Worm (Caenorhabditis elegans) whole organism, late embryonic: ENCODE results near the gene cutl-19.

Experiments used
- F13H6.1 ChIP-seq: sonication (generic microtip); optimal IDR thresholded peaks from 2 replicates; lab custom pipeline; 2016; ENCODE audit warnings: missing genetic modification characterization, missing compliant biosample characterization
- K02D7.2 ChIP-seq: sonication (generic microtip); optimal IDR thresholded peaks from 2 replicates; lab custom pipeline; 2017; ENCODE audit warnings: mild to moderate bottlenecking, missing genetic modification characterization, missing compliant biosample characterization
- T23F11.4 ChIP-seq: fragments of 200-800 bp; sonication (Bioruptor generic); optimal IDR thresholded peaks from 2 replicates; lab custom pipeline; 2018; ENCODE audit warnings: mild to moderate bottlenecking, missing genetic modification characterization, missing compliant biosample characterization
- ceh-14 ChIP-seq: sonication (generic microtip); optimal IDR thresholded peaks from 2 replicates; lab custom pipeline; 2016; ENCODE audit warnings: missing genotype, missing genetic modification characterization, missing compliant biosample characterization
- ceh-2 ChIP-seq: sonication (generic microtip); optimal IDR thresholded peaks from 2 replicates; lab custom pipeline; 2016; ENCODE audit warnings: missing genotype, missing genetic modification characterization, missing compliant biosample characterization
- ceh-30 ChIP-seq: fragments of 150-350 bp; optimal IDR thresholded peaks from 2 replicates; lab custom pipeline; 2014; ENCODE audit warnings: missing biosample characterization, missing genetic modification characterization
- ceh-34 ChIP-seq: sonication (generic microtip); optimal IDR thresholded peaks from 2 replicates; lab custom pipeline; 2016; ENCODE audit warnings: mild to moderate bottlenecking, missing genetic modification characterization, missing compliant biosample characterization
- ceh-45 ChIP-seq: fragments of 200-800 bp; sonication (Bioruptor generic); IDR thresholded peaks from 2 replicates; pipeline ENCODE4 v1.3.6; 2022; ENCODE audit warnings: missing genetic modification reagents, missing genetic modification characterization, missing compliant biosample characterization
- ceh-9 ChIP-seq: sonication (generic microtip); optimal IDR thresholded peaks from 2 replicates; lab custom pipeline; 2016; ENCODE audit warnings: mild to moderate bottlenecking, missing genetic modification characterization, inconsistent platforms, missing compliant biosample characterization
- che-1 ChIP-seq: sonication (generic microtip); optimal IDR thresholded peaks from 2 replicates; lab custom pipeline; 2016; ENCODE audit warnings: mild to moderate bottlenecking, missing genetic modification characterization, missing compliant biosample characterization
- elt-2 ChIP-seq: sonication (generic microtip); optimal IDR thresholded peaks from 2 replicates; lab custom pipeline; 2016; ENCODE audit warnings: missing genetic modification reagents, missing genetic modification characterization, missing compliant biosample characterization
- eyg-1 ChIP-seq: sonication (generic microtip); optimal IDR thresholded peaks from 2 replicates; lab custom pipeline; 2016; ENCODE audit warnings: missing genotype, missing genetic modification characterization, missing compliant biosample characterization
- fkh-10 ChIP-seq: fragments of 150-350 bp; optimal IDR thresholded peaks from 2 replicates; lab custom pipeline; 2014; ENCODE audit warnings: missing biosample characterization, missing genetic modification reagents, missing genetic modification characterization
- gmeb-2 ChIP-seq: sonication (generic microtip); optimal IDR thresholded peaks from 2 replicates; lab custom pipeline; 2016; ENCODE audit warnings: missing genetic modification characterization, inconsistent platforms, missing compliant biosample characterization
- hlh-30 ChIP-seq: sonication (generic microtip); optimal IDR thresholded peaks from 2 replicates; lab custom pipeline; 2017; ENCODE audit warnings: antibody characterized with exemption, missing genetic modification characterization, missing compliant biosample characterization; ENCODE audit not compliant: insufficient read depth
- hlh-6 ChIP-seq: sonication (generic microtip); optimal IDR thresholded peaks from 2 replicates; lab custom pipeline; 2016; ENCODE audit warnings: missing genotype, missing genetic modification characterization, missing compliant biosample characterization
- hlh-8 ChIP-seq: sonication (generic microtip); optimal IDR thresholded peaks from 2 replicates; lab custom pipeline; 2016; ENCODE audit warnings: missing genotype, missing genetic modification characterization, missing compliant biosample characterization
- lim-6 ChIP-seq: sonication (generic microtip); optimal IDR thresholded peaks from 2 replicates; lab custom pipeline; 2016; ENCODE audit warnings: missing genetic modification characterization, missing compliant biosample characterization
- madf-2 ChIP-seq: sonication (generic microtip); optimal IDR thresholded peaks from 2 replicates; lab custom pipeline; 2017; ENCODE audit warnings: missing genetic modification characterization, missing compliant biosample characterization
- nfya-1 ChIP-seq: sonication (generic microtip); optimal IDR thresholded peaks from 2 replicates; lab custom pipeline; 2017; ENCODE audit warnings: missing genetic modification characterization, mild to moderate bottlenecking, missing compliant biosample characterization, antibody characterized with exemption, moderate library complexity
- nhr-232 ChIP-seq: sonication (generic microtip); optimal IDR thresholded peaks from 2 replicates; lab custom pipeline; 2016; ENCODE audit warnings: missing genetic modification characterization, missing compliant biosample characterization
- npax-4 ChIP-seq: sonication (generic microtip); optimal IDR thresholded peaks from 2 replicates; lab custom pipeline; 2016; ENCODE audit warnings: missing genetic modification characterization, missing compliant biosample characterization
- pag-3 ChIP-seq: sonication (generic microtip); optimal IDR thresholded peaks from 2 replicates; lab custom pipeline; 2016; ENCODE audit warnings: missing compliant biosample characterization, missing genetic modification characterization, borderline replicate concordance
- pax-1 ChIP-seq: fragments of 150-350 bp; optimal IDR thresholded peaks from 2 replicates; lab custom pipeline; 2014; ENCODE audit warnings: missing biosample characterization, missing genetic modification characterization
- pha-2 ChIP-seq: sonication (generic microtip); optimal IDR thresholded peaks from 2 replicates; lab custom pipeline; 2017; ENCODE audit warnings: mild to moderate bottlenecking, missing genetic modification characterization, missing compliant biosample characterization
- pqm-1 ChIP-seq: sonication (generic microtip); optimal IDR thresholded peaks from 2 replicates; lab custom pipeline; 2016; ENCODE audit warnings: missing genetic modification characterization, missing compliant biosample characterization
- rnt-1 ChIP-seq: sonication (generic microtip); optimal IDR thresholded peaks from 2 replicates; lab custom pipeline; 2016; ENCODE audit warnings: missing genetic modification characterization, missing compliant biosample characterization
- sdc-2 ChIP-seq: sonication (generic microtip); optimal IDR thresholded peaks from 2 replicates; lab custom pipeline; 2016; ENCODE audit warnings: missing genotype, missing genetic modification characterization, missing compliant biosample characterization
- sox-2 ChIP-seq: fragments of 200-800 bp; sonication (Bioruptor generic); IDR thresholded peaks from 2 replicates; pipeline ENCODE4 v1.3.6; 2022; ENCODE audit warnings: missing genetic modification reagents, missing genetic modification characterization, missing compliant biosample characterization
- sox-4 ChIP-seq: sonication (generic microtip); optimal IDR thresholded peaks from 2 replicates; lab custom pipeline; 2017; ENCODE audit warnings: mild to moderate bottlenecking, missing genetic modification characterization, inconsistent platforms, missing compliant biosample characterization
- unc-3 ChIP-seq, 2 experiments: fragments of 200-800 bp in 1 of 2; sonication (Bioruptor generic) in 1 of 2; sonication (generic microtip) in 1 of 2; conservative IDR thresholded peaks in 1 of 2; optimal IDR thresholded peaks in 1 of 2; 2 replicates each; pipeline versions ENCODE4 v1.3.6 to Lab custom; 2016 to 2022; ENCODE audit warnings: missing compliant biosample characterization in 2 of 2, missing genetic modification characterization in 2 of 2, missing genetic modification reagents in 1 of 2
- unc-42 ChIP-seq: sonication (generic microtip); optimal IDR thresholded peaks from 2 replicates; lab custom pipeline; 2016; ENCODE audit warnings: missing genotype, missing genetic modification characterization, missing compliant biosample characterization
- unc-55 ChIP-seq: sonication (generic microtip); optimal IDR thresholded peaks from 2 replicates; lab custom pipeline; 2017; ENCODE audit warnings: missing biosample characterization, missing genetic modification reagents, missing genetic modification characterization
- ztf-16 ChIP-seq: sonication (generic microtip); optimal IDR thresholded peaks from 2 replicates; lab custom pipeline; 2017; ENCODE audit warnings: missing genetic modification characterization, missing compliant biosample characterization

The cutl-19 gene

DNA sequence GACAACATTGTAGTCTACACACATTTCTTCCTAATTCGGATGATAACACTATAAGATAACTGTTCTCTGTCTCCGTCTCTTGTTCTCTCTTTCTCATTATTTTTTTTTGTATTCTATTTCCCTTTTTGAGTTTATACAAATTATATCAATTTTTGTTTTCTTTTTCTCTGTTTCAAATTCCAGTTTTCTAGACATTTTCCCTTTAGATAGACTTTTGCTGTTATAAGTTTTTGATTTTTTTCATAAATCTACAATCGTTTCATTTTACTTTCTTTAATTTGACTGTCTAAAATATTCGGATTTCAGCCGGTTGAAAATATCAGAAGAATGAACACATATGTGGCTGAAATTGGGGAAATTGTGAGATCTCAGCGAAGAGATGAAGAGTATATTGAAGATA is 18.7 kb upstream of the cutl-19 start, which contains the start of gene prx-10:
prx-10 (plus strand) TSS at position 301 of the 400 bp plus-strand sequence.
- TF ChIP-seq sox-2 (GFP tag; lab: Robert Waterston, UW) (no peak), hlh-8 (tag; lab: Kevin White, UChicago) (no peak), gmeb-2 (no peak), lim-6 (tag; lab: Kevin White, UChicago) (no peak), nfya-1 (no peak), T23F11.4 (GFP tag; lab: Kevin White, UChicago) (no peak), pqm-1 (tag; lab: Kevin White, UChicago) (no peak), hlh-30 (no peak), ceh-9 (tag; lab: Kevin White, UChicago) (no peak), K02D7.2 (tag; lab: Kevin White, UChicago) (no peak), ceh-45 (no peak), ceh-14 (tag; lab: Kevin White, UChicago) (no peak)

DNA sequence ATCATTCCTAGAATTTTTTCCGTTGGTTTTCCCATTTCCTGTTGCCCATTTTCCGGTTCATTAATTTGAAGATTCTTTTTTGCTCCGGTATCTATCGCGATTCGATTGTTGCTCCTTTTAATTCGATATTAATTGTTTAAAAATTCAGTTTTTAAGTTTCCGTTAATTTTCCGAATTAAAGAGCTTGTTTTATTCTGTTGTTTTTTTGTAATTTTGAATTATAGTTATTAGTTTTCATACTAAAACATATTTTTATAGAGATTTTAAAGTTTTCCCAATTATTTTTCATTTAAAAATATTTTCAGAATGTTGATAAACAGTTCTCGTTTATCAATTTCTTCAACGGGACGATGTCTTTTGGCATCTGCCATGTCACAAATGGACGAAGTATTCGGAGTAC is 16.9 kb upstream of the cutl-19 start, which contains the start of gene mrps-26:
mrps-26 (plus strand) TSS at position 301 of the 400 bp plus-strand sequence.
- TF ChIP-seq lim-6 (tag; lab: Kevin White, UChicago): no peak

DNA sequence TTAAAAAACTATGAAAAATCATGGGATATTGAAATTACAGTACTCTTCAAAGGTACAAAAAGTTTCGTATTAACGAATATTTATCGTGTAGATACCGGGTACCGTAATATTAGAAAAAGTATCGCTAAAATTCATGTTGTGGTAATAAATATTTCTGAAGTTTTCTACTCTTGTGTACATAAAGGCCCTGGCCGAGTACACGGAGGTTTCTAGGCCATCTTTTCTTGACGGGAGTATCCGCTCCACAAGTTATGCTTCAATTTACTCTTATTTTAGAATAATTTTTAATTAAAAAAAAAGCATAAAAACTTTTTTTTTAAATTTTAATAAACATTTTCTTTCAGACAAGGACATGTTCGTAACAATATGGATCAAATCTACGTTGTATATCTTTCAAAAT is 15.7 kb upstream of the cutl-19 start:
- no peak for TF ChIP-seq che-1 (tag; lab: Kevin White, UChicago)
- TF ChIP-seq pag-3: no peak
- no peak for TF ChIP-seq eyg-1 (tag; lab: Kevin White, UChicago)
- TF ChIP-seq sdc-2 (tag; lab: Kevin White, UChicago): no peak
- no peak for TF ChIP-seq nfya-1
- TF ChIP-seq fkh-10 (GFP tag; lab: Kevin White, UChicago): no peak
- no peak for TF ChIP-seq unc-55
- no peak for TF ChIP-seq ztf-16 (tag; lab: Kevin White, UChicago)
- no peak for TF ChIP-seq hlh-6 (tag; lab: Kevin White, UChicago)
- no peak for TF ChIP-seq pax-1 (tag; lab: Kevin White, UChicago)

DNA sequence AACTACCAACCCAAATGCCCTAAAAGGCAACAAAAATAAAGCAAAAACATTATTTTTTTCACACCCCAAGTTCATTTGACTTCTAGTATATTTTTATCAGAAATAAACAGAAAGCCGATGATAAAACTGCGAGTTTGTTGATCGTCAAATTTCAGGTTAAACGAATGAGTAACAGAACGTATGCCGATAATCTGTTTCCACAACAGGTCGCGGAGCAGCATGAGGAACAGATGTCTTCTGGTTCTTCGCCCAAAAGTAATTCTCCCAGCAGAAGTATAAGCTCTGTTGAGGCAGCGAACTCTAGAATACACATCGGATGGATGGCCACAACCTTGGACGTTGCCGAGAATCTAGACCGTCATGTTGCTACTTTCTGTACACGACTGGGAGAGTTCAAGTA is 13.0 kb upstream of the cutl-19 start, which contains the start of gene prmt-5:
prmt-5 (plus strand) TSS at position 141 of the 400 bp plus-strand sequence.
- TF ChIP-seq F13H6.1 (no peak), sox-4 (no peak), pha-2 (tag; lab: Kevin White, UChicago) (no peak), ceh-30 (tag; lab: Kevin White, UChicago) (no peak), elt-2 (tag; lab: Kevin White, UChicago) (no peak), ceh-34 (tag; lab: Kevin White, UChicago) (no peak), lim-6 (tag; lab: Kevin White, UChicago) (no peak), ceh-14 (tag; lab: Kevin White, UChicago) (no peak), rnt-1 (tag; lab: Kevin White, UChicago) (no peak), nhr-232 (tag; lab: Kevin White, UChicago) (no peak)

DNA sequence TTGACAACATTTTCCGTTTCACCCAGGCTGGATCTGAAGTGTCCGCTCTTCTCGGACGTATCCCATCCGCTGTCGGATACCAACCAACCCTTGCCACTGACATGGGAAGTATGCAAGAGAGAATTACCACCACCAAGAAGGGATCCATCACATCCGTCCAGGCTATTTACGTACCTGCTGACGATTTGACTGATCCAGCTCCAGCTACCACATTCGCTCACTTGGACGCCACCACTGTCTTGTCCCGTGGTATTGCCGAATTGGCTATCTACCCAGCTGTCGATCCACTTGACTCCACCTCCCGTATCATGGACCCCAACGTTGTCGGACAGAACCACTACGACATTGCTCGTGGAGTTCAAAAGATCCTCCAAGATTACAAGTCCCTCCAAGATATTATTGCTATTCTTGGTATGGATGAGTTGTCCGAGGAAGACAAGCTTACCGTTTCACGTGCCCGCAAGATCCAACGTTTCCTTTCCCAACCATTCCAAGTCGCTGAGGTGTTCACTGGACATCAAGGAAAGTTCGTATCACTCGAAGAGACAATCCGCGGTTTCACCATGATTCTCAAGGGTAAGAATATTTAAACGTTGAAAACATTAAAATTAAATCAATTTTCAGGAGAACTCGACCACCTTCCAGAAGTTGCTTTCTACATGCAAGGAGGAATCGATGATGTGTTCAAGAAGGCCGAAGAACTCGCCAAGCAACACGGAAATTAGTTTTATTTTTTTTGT is 12.3 kb upstream of the cutl-19 start:
- no peak for TF ChIP-seq pha-2 (tag; lab: Kevin White, UChicago)
- no peak for TF ChIP-seq ceh-34 (tag; lab: Kevin White, UChicago)
- no peak for TF ChIP-seq madf-2 (tag; lab: Kevin White, UChicago)
- no peak for TF ChIP-seq ceh-2 (tag; lab: Kevin White, UChicago)
- no peak for TF ChIP-seq unc-3 (GFP tag; conservative IDR thresholded peaks at IDR 0.05; lab: Robert Waterston, UW)
- no peak for TF ChIP-seq unc-3 (tag; optimal IDR thresholded peaks at IDR 0.05; lab: Kevin White, UChicago)
- TF ChIP-seq nhr-232 (tag; lab: Kevin White, UChicago): no peak
- no peak for TF ChIP-seq unc-42 (tag; lab: Kevin White, UChicago)
- no peak for TF ChIP-seq npax-4 (tag; lab: Kevin White, UChicago)
- TF ChIP-seq gmeb-2: no peak
- no peak for TF ChIP-seq elt-2 (tag; lab: Kevin White, UChicago)
